Worm (Caenorhabditis elegans) whole organism, L2 larva: ENCODE data around the gene F01E11.18.

Experiments used
- C34F6.9 ChIP-seq: fragments of 150-350 bp; optimal IDR thresholded peaks from 2 replicates; lab custom pipeline; 2014; ENCODE audit warnings: missing biosample characterization, missing genetic modification characterization
- ZK546.5 ChIP-seq: sonication (generic microtip); optimal IDR thresholded peaks from 2 replicates; lab custom pipeline; 2017; ENCODE audit warnings: missing biosample characterization, missing genetic modification characterization
- alr-1 ChIP-seq: fragments of 150-350 bp; optimal IDR thresholded peaks from 2 replicates; lab custom pipeline; 2014; ENCODE audit warnings: missing biosample characterization, missing genetic modification characterization
- ama-1 ChIP-seq: fragments of 150-350 bp; optimal IDR thresholded peaks from 2 replicates; lab custom pipeline; 2018; ENCODE audit warnings: inconsistent platforms
- lin-13 ChIP-seq: fragments of 150-350 bp; optimal IDR thresholded peaks from 2 replicates; lab custom pipeline; 2014; ENCODE audit warnings: missing biosample characterization, missing genetic modification reagents, missing genetic modification characterization
- mdl-1 ChIP-seq, 2 experiments: fragments of 150-350 bp in 1 of 2; sonication (generic microtip) in 1 of 2; optimal IDR thresholded peaks; 2 replicates each; lab custom pipeline; 2017; ENCODE audit warnings: missing biosample characterization in 2 of 2, missing genetic modification characterization in 2 of 2
- nhr-237 ChIP-seq: fragments of 150-350 bp; optimal IDR thresholded peaks from 2 replicates; lab custom pipeline; 2014; ENCODE audit warnings: missing biosample characterization, missing genetic modification characterization
- peb-1 ChIP-seq: fragments of 150-350 bp; optimal IDR thresholded peaks from 2 replicates; lab custom pipeline; 2014; ENCODE audit warnings: missing biosample characterization, missing genetic modification characterization
- snpc-4 ChIP-seq: fragments of 150-350 bp; optimal IDR thresholded peaks from 2 replicates; lab custom pipeline; 2014; ENCODE audit warnings: missing biosample characterization, missing genetic modification characterization
- unc-55 ChIP-seq: fragments of 150-350 bp; sonication (generic microtip); optimal IDR thresholded peaks from 3 replicates; lab custom pipeline; 2014; ENCODE audit warnings: missing biosample characterization, missing genetic modification reagents, missing genetic modification characterization

DNA sequence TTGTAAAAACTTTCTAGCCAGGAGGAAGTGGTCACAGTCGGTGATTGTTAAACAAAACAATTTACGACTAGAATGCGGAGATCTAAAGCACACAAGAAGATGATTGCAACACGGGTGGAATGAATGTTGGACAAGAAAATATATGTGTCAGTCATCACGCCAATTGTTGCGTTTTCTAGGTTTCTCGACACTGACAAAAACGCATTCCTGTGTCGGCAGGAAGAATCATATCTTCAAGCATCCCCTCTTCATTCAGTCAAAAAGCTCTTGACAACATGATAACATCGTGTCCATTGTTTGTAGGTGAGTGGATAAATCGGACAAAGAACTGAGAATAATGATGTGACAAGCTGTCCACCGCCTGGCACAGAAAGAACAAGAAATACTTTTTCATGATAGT, 29.9 kb upstream of the F01E11.18 start:
- TF ChIP-seq ama-1 (lab: Kevin White, UChicago) (no peak), alr-1 (tag; lab: Kevin White, UChicago) (no peak), nhr-237 (no peak), unc-55 (no peak), snpc-4 (tag; lab: Kevin White, UChicago) (no peak), lin-13 (GFP tag; lab: Kevin White, UChicago) (no peak), ZK546.5 (no peak), C34F6.9 (tag; lab: Kevin White, UChicago) (no peak), peb-1 (tag; lab: Kevin White, UChicago) (no peak), mdl-1 (tag; optimal IDR thresholded peaks at IDR 0.05; lab: Kevin White, UChicago) (no peak)
